Fruit fly (Drosophila melanogaster) S2 (cell line): Measurements from ENCODE around the gene CG11454.
A peak's percentile ranks its signal among the peaks of the same experiment; 100 is the strongest.

Source experiments
- CG8478 ChIP-seq: fragments of >200 bp; optimal IDR thresholded peaks from 2 replicates; lab custom pipeline; 2018
- CTCF ChIP-seq, 2 experiments: fragments of >200 bp; optimal IDR thresholded peaks; 2 replicates each; lab custom pipeline; 2018

Gene CG11454

dm6 chr2L:143088-143487, at the start of gene CG11454, which contains the start of gene CG31974:
TSS of gene CG11454 (plus strand) at chr2L:143323.
TSS of gene CG31974 (minus strand) at chr2L:143091.
- TF ChIP-seq CG8478 (lab: Kevin White, UChicago) (no peak), CTCF (optimal IDR thresholded peaks at IDR 0.05; lab: Kevin White, UChicago) (peak in 1 of 2 experiments; percentile 8)

- no peak for TF ChIP-seq CTCF (optimal IDR thresholded peaks at IDR 0.05; lab: Kevin White, UChicago)
- TF ChIP-seq CG8478 (lab: Kevin White, UChicago) = no peak
These were observed 49.0 kb upstream of the CG11454 start for dm6 chr2L:94096-94495.

dm6 chr2L:94639-95059, 48.5 kb upstream of the CG11454 start, which contains the start of gene Zir:
TSS of gene Zir (plus strand) at chr2L:94739.
- TF ChIP-seq CG8478 (lab: Kevin White, UChicago) (no peak), CTCF (optimal IDR thresholded peaks at IDR 0.05; lab: Kevin White, UChicago) (no peak)

- no peak for TF ChIP-seq CG8478 (lab: Kevin White, UChicago)
- peak; percentile 24 to 38 for TF ChIP-seq CTCF (optimal IDR thresholded peaks at IDR 0.05; lab: Kevin White, UChicago)
These were observed 40.9 kb upstream of the CG11454 start, which contains the start of gene Creld for dm6 chr2L:102161-102761. TSS of gene Creld (plus strand) at chr2L:102380.

dm6 chr2L:106540-106939, 36.6 kb upstream of the CG11454 start, which contains the start of the genes Nhe1 and Sam-S:
TSS of gene Nhe1 (minus strand) at chr2L:106732.
TSS of gene Sam-S (plus strand) at chr2L:106903.
- TF ChIP-seq CTCF (optimal IDR thresholded peaks at IDR 0.05; lab: Kevin White, UChicago) (no peak), CG8478 (lab: Kevin White, UChicago) (no peak)

- TF ChIP-seq CTCF (optimal IDR thresholded peaks at IDR 0.05; lab: Kevin White, UChicago) (no peak), CG8478 (lab: Kevin White, UChicago) (no peak)
These were observed 36.1 kb upstream of the CG11454 start for dm6 chr2L:107032-107431.

dm6 chr2L:107476-108436, 35.4 kb upstream of the CG11454 start:
- no peak for TF ChIP-seq CG8478 (lab: Kevin White, UChicago)
- TF ChIP-seq CTCF (optimal IDR thresholded peaks at IDR 0.05; lab: Kevin White, UChicago) = peak in 1 of 2 experiments; percentile 2

dm6 chr2L:109098-109799, 33.9 kb upstream of the CG11454 start:
- TF ChIP-seq CG8478 (lab: Kevin White, UChicago) (no peak), CTCF (optimal IDR thresholded peaks at IDR 0.05; lab: Kevin White, UChicago) (no peak)

dm6 chr2L:110046-110445, 33.1 kb upstream of the CG11454 start:
- no peak for TF ChIP-seq CTCF (optimal IDR thresholded peaks at IDR 0.05; lab: Kevin White, UChicago)

- TF ChIP-seq CTCF (optimal IDR thresholded peaks at IDR 0.05; lab: Kevin White, UChicago) (peak in 1 of 2 experiments; percentile 14), CG8478 (lab: Kevin White, UChicago) (no peak)
These were observed 28.7 kb upstream of the CG11454 start, which contains the start of gene ND-15 for dm6 chr2L:114429-114828. TSS of gene ND-15 (plus strand) at chr2L:114726.

dm6 chr2L:116388-116787, 26.7 kb upstream of the CG11454 start, which contains the start of gene CG13694:
TSS of gene CG13694 (minus strand) at chr2L:116488.
- TF ChIP-seq CG8478 (lab: Kevin White, UChicago) = no peak
- TF ChIP-seq CTCF (optimal IDR thresholded peaks at IDR 0.05; lab: Kevin White, UChicago) = no peak

dm6 chr2L:117750-118149, 25.4 kb upstream of the CG11454 start:
- TF ChIP-seq CG8478 (lab: Kevin White, UChicago) (no peak), CTCF (optimal IDR thresholded peaks at IDR 0.05; lab: Kevin White, UChicago) (no peak)

dm6 chr2L:120492-121455, 22.3 kb upstream of the CG11454 start:
- TF ChIP-seq CG8478 (lab: Kevin White, UChicago) (no peak), CTCF (optimal IDR thresholded peaks at IDR 0.05; lab: Kevin White, UChicago) (no peak)
